Fruit fly (Drosophila melanogaster) whole organism, embryonic: Measurements from ENCODE around the gene Gpdh3.

ENCODE experiments used
- Asciz ChIP-seq: fragments of 200-800 bp; sonication (Bioruptor generic); optimal IDR thresholded peaks from 2 replicates; lab custom pipeline; 2017; ENCODE audit warnings: missing biosample characterization, mild to moderate bottlenecking, missing genetic modification characterization, missing genetic modification reagents
- Atf3 ChIP-seq: fragments of 200-800 bp; sonication (Bioruptor generic); optimal IDR thresholded peaks from 3 replicates; lab custom pipeline; 2016; ENCODE audit warnings: missing biosample characterization, missing genetic modification characterization
- B-H1 ChIP-seq: fragments of 200-800 bp; sonication (Bioruptor generic); IDR thresholded peaks from 3 replicates; pipeline ENCODE4 v1.3.6; 2022; ENCODE audit warnings: missing biosample characterization, missing genetic modification characterization
- CG1024 ChIP-seq: fragments of 200-800 bp; sonication (Bioruptor generic); IDR thresholded peaks from 2 replicates; pipeline ENCODE4 v1.3.6; 2022; ENCODE audit warnings: missing biosample characterization, missing genetic modification characterization
- CG10431 ChIP-seq: fragments of 200-800 bp; sonication (Bioruptor generic); optimal IDR thresholded peaks from 3 replicates; lab custom pipeline; 2018; ENCODE audit warnings: missing biosample characterization, mild to moderate bottlenecking, missing genetic modification characterization
- CG11456 ChIP-seq: fragments of 200-800 bp; sonication (Bioruptor generic); IDR thresholded peaks from 3 replicates; pipeline ENCODE4 v1.3.6; 2022; ENCODE audit warnings: missing biosample characterization, missing genetic modification characterization
- CG11504 ChIP-seq: fragments of 200-800 bp; sonication (Bioruptor generic); optimal IDR thresholded peaks from 3 replicates; lab custom pipeline; 2019; ENCODE audit warnings: missing biosample characterization, mild to moderate bottlenecking, missing genetic modification characterization, moderate library complexity
- CG12071 ChIP-seq: fragments of 200-800 bp; sonication (Bioruptor generic); optimal IDR thresholded peaks from 3 replicates; lab custom pipeline; 2018; ENCODE audit warnings: missing biosample characterization, mild to moderate bottlenecking, missing genetic modification characterization
- CG12659 ChIP-seq: fragments of 200-800 bp; sonication (Bioruptor generic); optimal IDR thresholded peaks from 3 replicates; lab custom pipeline; 2017; ENCODE audit warnings: mild to moderate bottlenecking, missing biosample characterization, missing genetic modification reagents, missing genetic modification characterization
- CG15601 ChIP-seq: fragments of 200-800 bp; sonication (Bioruptor generic); optimal IDR thresholded peaks from 3 replicates; lab custom pipeline; 2019; ENCODE audit warnings: missing biosample characterization, mild to moderate bottlenecking, missing genetic modification characterization, moderate library complexity
- CG1647 ChIP-seq: fragments of 200-800 bp; sonication (Bioruptor generic); optimal IDR thresholded peaks from 3 replicates; lab custom pipeline; 2016; ENCODE audit warnings: missing biosample characterization, missing genetic modification characterization
- CG17612 ChIP-seq: fragments of 200-800 bp; sonication (Bioruptor generic); IDR thresholded peaks from 2 replicates; pipeline ENCODE4 v1.3.6; 2022; ENCODE audit warnings: missing biosample characterization, missing genetic modification characterization
- CG2120 ChIP-seq: fragments of 200-800 bp; sonication (Bioruptor generic); optimal IDR thresholded peaks from 3 replicates; lab custom pipeline; 2016; ENCODE audit warnings: missing biosample characterization, missing genetic modification characterization
- CG3163 ChIP-seq: fragments of 200-800 bp; sonication (Bioruptor generic); optimal IDR thresholded peaks from 3 replicates; lab custom pipeline; 2016; ENCODE audit warnings: missing biosample characterization, missing genetic modification characterization
- CG34422 ChIP-seq: fragments of 200-800 bp; sonication (Bioruptor generic); IDR thresholded peaks from 3 replicates; pipeline ENCODE4 v1.3.6; 2022; ENCODE audit warnings: missing biosample characterization, missing genetic modification characterization
- CG3838 ChIP-seq: fragments of 200-800 bp; sonication (Bioruptor generic); optimal IDR thresholded peaks from 3 replicates; lab custom pipeline; 2016; ENCODE audit warnings: missing biosample characterization, missing genetic modification characterization
- CG42726 ChIP-seq: fragments of 200-800 bp; sonication (Bioruptor generic); IDR thresholded peaks from 2 replicates; pipeline ENCODE4 v1.3.6; 2022; ENCODE audit warnings: missing biosample characterization, missing genetic modification characterization; ENCODE audit not compliant: partially characterized antibody
- CG4820 ChIP-seq: fragments of 200-800 bp; sonication (Bioruptor generic); optimal IDR thresholded peaks from 3 replicates; lab custom pipeline; 2016; ENCODE audit warnings: missing biosample characterization, missing genetic modification characterization
- CG5180 ChIP-seq: fragments of 200-800 bp; sonication (Bioruptor generic); optimal IDR thresholded peaks from 3 replicates; lab custom pipeline; 2017; ENCODE audit warnings: missing biosample characterization, missing genetic modification characterization, mild to moderate bottlenecking, moderate library complexity, missing genetic modification reagents
- CG6689 ChIP-seq: fragments of 200-800 bp; sonication (Bioruptor generic); IDR thresholded peaks from 2 replicates; pipeline ENCODE4 v1.3.6; 2022; ENCODE audit warnings: missing biosample characterization, missing genetic modification characterization
- CG6813 ChIP-seq: fragments of 200-800 bp; sonication (Bioruptor generic); optimal IDR thresholded peaks from 2 replicates; lab custom pipeline; 2017; ENCODE audit warnings: missing biosample characterization, missing genetic modification characterization, mild to moderate bottlenecking, moderate library complexity, missing genetic modification reagents
- CG7556 ChIP-seq: fragments of 200-800 bp; sonication (Bioruptor generic); optimal IDR thresholded peaks from 2 replicates; lab custom pipeline; 2017; ENCODE audit warnings: missing biosample characterization, mild to moderate bottlenecking, missing genetic modification characterization
- CG7928 ChIP-seq: fragments of 200-800 bp; sonication (Bioruptor generic); optimal IDR thresholded peaks from 2 replicates; lab custom pipeline; 2017; ENCODE audit warnings: missing biosample characterization, mild to moderate bottlenecking, missing genetic modification characterization
- Dp ChIP-seq: fragments of 200-800 bp; sonication (Bioruptor generic); optimal IDR thresholded peaks from 2 replicates; lab custom pipeline; 2018; ENCODE audit warnings: missing biosample characterization, mild to moderate bottlenecking, missing genetic modification characterization, moderate library complexity
- ERR ChIP-seq: fragments of 200-800 bp; sonication (Bioruptor generic); optimal IDR thresholded peaks from 2 replicates; lab custom pipeline; 2016; ENCODE audit warnings: missing biosample characterization, missing genetic modification characterization
- Eip74EF ChIP-seq, 2 experiments: fragments of 200-800 bp in 1 of 2; fragments of >200 bp in 1 of 2; sonication (Bioruptor generic) in 1 of 2; optimal IDR thresholded peaks; 2 replicates each; lab custom pipeline; 2017 to 2019; ENCODE audit warnings: missing biosample characterization in 2 of 2, missing genetic modification characterization in 2 of 2, mild to moderate bottlenecking in 1 of 2, moderate library complexity in 1 of 2
- HLH4C ChIP-seq: fragments of 200-800 bp; sonication (Bioruptor generic); IDR thresholded peaks from 3 replicates; pipeline ENCODE4 v1.3.6; 2022; ENCODE audit warnings: missing biosample characterization, missing genetic modification characterization; ENCODE audit not compliant: partially characterized antibody
- Hmx ChIP-seq: fragments of 200-800 bp; sonication (Bioruptor generic); optimal IDR thresholded peaks from 2 replicates; lab custom pipeline; 2016; ENCODE audit warnings: missing biosample characterization, missing genetic modification characterization
- MBD-R2 ChIP-seq: fragments of 200-800 bp; sonication (Bioruptor generic); IDR thresholded peaks from 2 replicates; pipeline ENCODE4 v1.3.6; 2022; ENCODE audit warnings: missing biosample characterization, missing genetic modification characterization
- Mad ChIP-seq: fragments of 200-800 bp; sonication (Bioruptor generic); optimal IDR thresholded peaks from 2 replicates; lab custom pipeline; 2016; ENCODE audit warnings: missing biosample characterization, missing genetic modification characterization
- Sox102F ChIP-seq: fragments of 200-800 bp; sonication (Bioruptor generic); optimal IDR thresholded peaks from 2 replicates; lab custom pipeline; 2018; ENCODE audit warnings: missing biosample characterization, mild to moderate bottlenecking, missing genetic modification characterization, moderate library complexity
- Spps ChIP-seq: fragments of 200-800 bp; sonication (Bioruptor generic); optimal IDR thresholded peaks from 2 replicates; lab custom pipeline; 2018; ENCODE audit warnings: missing biosample characterization, mild to moderate bottlenecking, missing genetic modification characterization
- al ChIP-seq: fragments of 200-800 bp; sonication (Bioruptor generic); IDR thresholded peaks from 2 replicates; pipeline ENCODE4 v1.3.6; 2022; ENCODE audit warnings: missing biosample characterization, missing genetic modification characterization
- amos ChIP-seq: fragments of 200-800 bp; sonication (Bioruptor generic); IDR thresholded peaks from 2 replicates; pipeline ENCODE4 v1.3.6; 2022; ENCODE audit warnings: missing biosample characterization, missing genetic modification characterization; ENCODE audit not compliant: partially characterized antibody
- ato ChIP-seq: fragments of 200-800 bp; sonication (Bioruptor generic); IDR thresholded peaks from 2 replicates; pipeline ENCODE4 v1.3.6; 2022; ENCODE audit warnings: missing biosample characterization, missing genetic modification characterization; ENCODE audit not compliant: partially characterized antibody
- az2 ChIP-seq: fragments of 200-800 bp; sonication (Bioruptor generic); optimal IDR thresholded peaks from 3 replicates; lab custom pipeline; 2016; ENCODE audit warnings: missing biosample characterization, missing genetic modification characterization
- cg ChIP-seq: fragments of 200-800 bp; sonication (Bioruptor generic); optimal IDR thresholded peaks from 3 replicates; lab custom pipeline; 2019; ENCODE audit warnings: missing biosample characterization, mild to moderate bottlenecking, missing genetic modification characterization, moderate library complexity
- chm ChIP-seq: fragments of 200-800 bp; sonication (Bioruptor generic); IDR thresholded peaks from 2 replicates; pipeline ENCODE4 v1.3.6; 2022; ENCODE audit warnings: missing biosample characterization, missing genetic modification characterization
- dysf ChIP-seq: fragments of 200-800 bp; sonication (Bioruptor generic); IDR thresholded peaks from 3 replicates; pipeline ENCODE4 v1.3.6; 2022; ENCODE audit warnings: missing biosample characterization, missing genetic modification characterization
- her ChIP-seq: fragments of 200-800 bp; sonication (Bioruptor generic); optimal IDR thresholded peaks from 2 replicates; lab custom pipeline; 2016; ENCODE audit warnings: missing biosample characterization, missing genetic modification characterization
- kah ChIP-seq: fragments of 200-800 bp; sonication (Bioruptor generic); optimal IDR thresholded peaks from 2 replicates; lab custom pipeline; 2018; ENCODE audit warnings: missing biosample characterization, mild to moderate bottlenecking, missing genetic modification characterization
- lilli ChIP-seq: fragments of 200-800 bp; sonication (Bioruptor generic); optimal IDR thresholded peaks from 3 replicates; lab custom pipeline; 2016; ENCODE audit warnings: missing biosample characterization, missing genetic modification characterization
- mirr ChIP-seq: fragments of 200-800 bp; sonication (Bioruptor generic); optimal IDR thresholded peaks from 3 replicates; lab custom pipeline; 2018; ENCODE audit warnings: missing biosample characterization, mild to moderate bottlenecking, missing genetic modification characterization
- nerfin-2 ChIP-seq: fragments of 200-800 bp; sonication (Bioruptor generic); IDR thresholded peaks from 2 replicates; pipeline ENCODE4 v1.3.6; 2022; ENCODE audit warnings: missing biosample characterization, missing genetic modification characterization; ENCODE audit not compliant: partially characterized antibody
- pho ChIP-seq: fragments of 200-800 bp; sonication (Bioruptor generic); optimal IDR thresholded peaks from 2 replicates; lab custom pipeline; 2016; ENCODE audit warnings: missing biosample characterization, missing genetic modification characterization
- slp2 ChIP-seq: fragments of 200-800 bp; sonication (Bioruptor generic); optimal IDR thresholded peaks from 2 replicates; lab custom pipeline; 2016; ENCODE audit warnings: missing biosample characterization, missing genetic modification characterization
- so ChIP-seq: fragments of 200-800 bp; sonication (Bioruptor generic); IDR thresholded peaks from 3 replicates; pipeline ENCODE4 v1.3.6; 2022; ENCODE audit warnings: missing biosample characterization, missing genetic modification characterization
- vnd ChIP-seq: fragments of 200-800 bp; sonication (Bioruptor generic); IDR thresholded peaks from 3 replicates; pipeline ENCODE4 v1.3.6; 2022; ENCODE audit warnings: missing biosample characterization, missing genetic modification characterization; ENCODE audit not compliant: partially characterized antibody
- zen ChIP-seq: fragments of 200-800 bp; sonication (Bioruptor generic); optimal IDR thresholded peaks from 3 replicates; lab custom pipeline; 2018; ENCODE audit warnings: missing biosample characterization, mild to moderate bottlenecking, missing genetic modification characterization, moderate library complexity

Gene Gpdh3

DNA sequence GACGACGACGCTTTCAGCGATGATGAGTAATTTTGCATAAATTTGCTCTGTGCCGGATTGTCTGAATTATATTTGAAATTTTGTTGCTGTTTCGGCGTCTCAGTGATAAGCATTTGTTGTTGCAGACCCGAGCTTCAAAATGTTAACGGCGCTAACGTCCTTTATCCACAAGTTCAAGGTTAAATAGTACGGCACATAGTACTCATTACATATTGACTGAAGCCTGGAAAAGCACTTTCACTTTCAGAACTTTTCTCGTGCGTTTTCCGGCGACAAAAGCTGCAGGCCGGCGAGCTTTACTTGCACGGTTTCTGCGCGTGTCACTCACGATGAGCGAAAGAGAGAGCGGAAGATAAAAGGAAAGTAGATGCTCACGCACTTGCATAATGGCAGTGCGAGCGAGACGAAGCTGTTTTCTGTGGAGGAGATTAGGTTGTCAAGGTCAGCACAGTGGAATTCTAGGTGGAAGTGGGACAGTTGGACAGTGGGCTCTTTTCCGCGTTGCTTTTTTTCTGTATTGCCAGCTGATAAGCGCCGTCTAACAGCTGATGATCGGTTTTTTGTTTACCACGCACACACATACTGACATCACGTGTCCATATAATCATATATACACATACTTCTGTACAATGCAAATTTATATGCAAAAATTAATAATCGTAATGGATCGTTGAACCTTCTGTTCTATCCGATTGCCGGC lies 13.6 kb upstream of the Gpdh3 start (continued):
- TF ChIP-seq nerfin-2 (GFP tag; lab: Robert Waterston, UW), result peak; percentile 26; the same call in 1 of the 2 replicates
- TF ChIP-seq her (GFP tag; lab: Kevin White, UChicago), result peak; percentile 17
- peak; percentile 8 for TF ChIP-seq CG12071 (GFP tag; lab: Kevin White, UChicago)
- no peak for TF ChIP-seq chm (GFP tag; lab: Robert Waterston, UW)
- peak; percentile 32; the same call in 1 of the 3 replicates for TF ChIP-seq so (GFP tag; lab: Robert Waterston, UW)
- no peak for TF ChIP-seq Spps
- TF ChIP-seq vnd, result peak; percentile 60
- no peak for TF ChIP-seq Eip74EF (GFP tag; optimal IDR thresholded peaks at IDR 0.05; lab: Kevin White, UChicago)
- TF ChIP-seq CG17612 (GFP tag; lab: Robert Waterston, UW), result no peak
- no peak for TF ChIP-seq Mad (GFP tag; lab: Kevin White, UChicago)
- TF ChIP-seq CG4820 (GFP tag; lab: Kevin White, UChicago), result no peak
- no peak for TF ChIP-seq B-H1 (GFP tag; lab: Robert Waterston, UW)
- TF ChIP-seq CG6689 (GFP tag; lab: Robert Waterston, UW), result no peak
- peak; percentile 38; the same call in 1 of the 2 replicates for TF ChIP-seq amos (GFP tag; lab: Robert Waterston, UW)
- TF ChIP-seq CG3163, result no peak
- no peak for TF ChIP-seq CG12659
- no peak for TF ChIP-seq dysf
- no peak for TF ChIP-seq CG34422 (GFP tag; lab: Robert Waterston, UW)
- no peak for TF ChIP-seq kah (GFP tag; lab: Kevin White, UChicago)
- TF ChIP-seq slp2 (GFP tag; lab: Kevin White, UChicago), result no peak
- TF ChIP-seq Hmx (GFP tag; lab: Kevin White, UChicago), result no peak
- TF ChIP-seq CG15601, result no peak
- no peak for TF ChIP-seq CG6813 (GFP tag; lab: Kevin White, UChicago)
- TF ChIP-seq HLH4C, result peak; percentile 37; the same call in 2 of the 3 replicates
- no peak for TF ChIP-seq CG1647 (GFP tag; lab: Kevin White, UChicago)
- TF ChIP-seq pho (GFP tag; lab: Kevin White, UChicago), result no peak
- TF ChIP-seq CG3838 (GFP tag; lab: Kevin White, UChicago), result no peak
- TF ChIP-seq lilli (GFP tag; lab: Kevin White, UChicago), result no peak
- TF ChIP-seq CG11456 (GFP tag; lab: Robert Waterston, UW), result no peak
- peak; percentile 11 for TF ChIP-seq cg (GFP tag; lab: Kevin White, UChicago)
- TF ChIP-seq az2, result no peak
- no peak; the same call in 1 of the 2 replicates for TF ChIP-seq CG42726 (GFP tag; lab: Robert Waterston, UW)
- 0 out of 2 replicates have a peak, but pooled peaks have one; percentile 39 for TF ChIP-seq ato
- no peak for TF ChIP-seq CG1024 (GFP tag; lab: Robert Waterston, UW)
- no peak for TF ChIP-seq CG10431 (GFP tag; lab: Kevin White, UChicago)
- TF ChIP-seq zen (tag; lab: Kevin White, UChicago), result no peak
- no peak for TF ChIP-seq mirr (GFP tag; lab: Kevin White, UChicago)
- 0 out of 2 replicates have a peak, but pooled peaks have one; percentile 8 for TF ChIP-seq MBD-R2
- TF ChIP-seq al (GFP tag; lab: Robert Waterston, UW), result no peak
- TF ChIP-seq CG2120, result no peak
- no peak for TF ChIP-seq Asciz
- TF ChIP-seq Dp (GFP tag; lab: Kevin White, UChicago), result no peak
- no peak for TF ChIP-seq Atf3 (GFP tag; lab: Kevin White, UChicago)
- no peak for TF ChIP-seq CG11504
- TF ChIP-seq ERR, result peak; percentile 93
- TF ChIP-seq CG7928 (GFP tag; lab: Kevin White, UChicago), result no peak
- TF ChIP-seq CG7556 (GFP tag; lab: Kevin White, UChicago), result no peak
- TF ChIP-seq CG5180 (GFP tag; lab: Kevin White, UChicago), result no peak
- no peak for TF ChIP-seq Sox102F (GFP tag; lab: Kevin White, UChicago)
